Worm (Caenorhabditis elegans) whole organism, mixed stage, embryonic: Measurements from ENCODE around the gene acs-7.
A peak's percentile ranks its signal among the peaks of the same experiment; 100 is the strongest.

Source experiments
- M03D4.4 ChIP-seq: sonication (generic microtip); optimal IDR thresholded peaks from 2 replicates; lab custom pipeline; 2017; ENCODE audit warnings: mild to moderate bottlenecking, missing genetic modification characterization, missing compliant biosample characterization
- bed-3 ChIP-seq: fragments of 200-800 bp; sonication (Bioruptor generic); optimal IDR thresholded peaks from 3 replicates; lab custom pipeline; 2018; ENCODE audit warnings: mild to moderate bottlenecking, missing genetic modification characterization, moderate library complexity, missing compliant biosample characterization
- blmp-1 ChIP-seq: fragments of 150-350 bp; optimal IDR thresholded peaks from 2 replicates; lab custom pipeline; 2014; ENCODE audit warnings: missing biosample characterization, missing genetic modification characterization
- ceh-39 ChIP-seq: fragments of 150-350 bp; optimal IDR thresholded peaks from 2 replicates; lab custom pipeline; 2014; ENCODE audit warnings: missing biosample characterization, missing genetic modification characterization
- ceh-43 ChIP-seq: fragments of 200-800 bp; sonication (Bioruptor generic); optimal IDR thresholded peaks from 2 replicates; lab custom pipeline; 2018; ENCODE audit warnings: mild to moderate bottlenecking, missing genetic modification characterization, moderate library complexity, missing compliant biosample characterization
- ceh-83 ChIP-seq: fragments of 200-800 bp; sonication (Bioruptor generic); optimal IDR thresholded peaks from 2 replicates; lab custom pipeline; 2018; ENCODE audit warnings: mild to moderate bottlenecking, missing genetic modification characterization, missing compliant biosample characterization
- ces-1 ChIP-seq: fragments of 150-350 bp; optimal IDR thresholded peaks from 2 replicates; lab custom pipeline; 2014; ENCODE audit warnings: missing biosample characterization, missing genetic modification reagents, missing genetic modification characterization
- cnd-1 ChIP-seq: fragments of 200-800 bp; sonication (Bioruptor generic); optimal IDR thresholded peaks from 2 replicates; lab custom pipeline; 2018; ENCODE audit warnings: mild to moderate bottlenecking, missing genetic modification characterization, missing compliant biosample characterization
- drap-1 ChIP-seq: fragments of 200-800 bp; sonication (Bioruptor generic); optimal IDR thresholded peaks from 3 replicates; lab custom pipeline; 2018; ENCODE audit warnings: mild to moderate bottlenecking, missing genetic modification characterization, missing compliant biosample characterization
- elt-1 ChIP-seq: sonication (generic microtip); optimal IDR thresholded peaks from 2 replicates; lab custom pipeline; 2017; ENCODE audit warnings: missing genetic modification characterization, mild to moderate bottlenecking, missing compliant biosample characterization, antibody characterized with exemption, moderate library complexity, borderline replicate concordance; ENCODE audit not compliant: insufficient read depth
- elt-3 ChIP-seq: fragments of 150-350 bp; optimal IDR thresholded peaks from 2 replicates; lab custom pipeline; 2014; ENCODE audit warnings: missing biosample characterization, missing genetic modification characterization
- flh-1 ChIP-seq: fragments of 200-800 bp; sonication (Bioruptor generic); optimal IDR thresholded peaks from 2 replicates; lab custom pipeline; 2018; ENCODE audit warnings: mild to moderate bottlenecking, missing genetic modification characterization, moderate library complexity, missing compliant biosample characterization
- ham-2 ChIP-seq: fragments of 200-800 bp; sonication (Bioruptor generic); optimal IDR thresholded peaks from 2 replicates; lab custom pipeline; 2018; ENCODE audit warnings: mild to moderate bottlenecking, missing genetic modification characterization, missing compliant biosample characterization
- hlh-1 ChIP-seq: fragments of 150-350 bp; optimal IDR thresholded peaks from 2 replicates; lab custom pipeline; 2014; ENCODE audit warnings: missing biosample characterization, missing genetic modification reagents, missing genetic modification characterization
- lin-13 ChIP-seq: fragments of 150-350 bp; optimal IDR thresholded peaks from 2 replicates; lab custom pipeline; 2014; ENCODE audit warnings: missing biosample characterization, missing genetic modification characterization
- lin-32 ChIP-seq: fragments of 200-800 bp; sonication (Bioruptor generic); optimal IDR thresholded peaks from 2 replicates; lab custom pipeline; 2018; ENCODE audit warnings: mild to moderate bottlenecking, missing genetic modification characterization, missing compliant biosample characterization
- lsy-2 ChIP-seq: fragments of 150-350 bp; optimal IDR thresholded peaks from 2 replicates; lab custom pipeline; 2014; ENCODE audit warnings: missing biosample characterization, missing genetic modification characterization
- mab-5 ChIP-seq: fragments of 150-350 bp; optimal IDR thresholded peaks from 2 replicates; lab custom pipeline; 2014; ENCODE audit warnings: missing biosample characterization, missing genetic modification characterization
- mep-1 ChIP-seq: fragments of 150-350 bp; optimal IDR thresholded peaks from 2 replicates; lab custom pipeline; 2017; ENCODE audit warnings: missing biosample characterization, missing genetic modification reagents, missing genetic modification characterization, inconsistent platforms
- mls-2 ChIP-seq: sonication (generic microtip); optimal IDR thresholded peaks from 2 replicates; lab custom pipeline; 2016; ENCODE audit warnings: mild to moderate bottlenecking, missing genetic modification characterization, moderate library complexity, missing compliant biosample characterization
- nhr-12 ChIP-seq: fragments of 150-350 bp; optimal IDR thresholded peaks from 2 replicates; lab custom pipeline; 2014; ENCODE audit warnings: missing biosample characterization, missing genetic modification characterization
- nhr-2 ChIP-seq: fragments of 150-350 bp; optimal IDR thresholded peaks from 2 replicates; lab custom pipeline; 2014; ENCODE audit warnings: missing biosample characterization, missing genetic modification characterization
- nhr-237 ChIP-seq: fragments of 150-350 bp; optimal IDR thresholded peaks from 2 replicates; lab custom pipeline; 2014; ENCODE audit warnings: missing biosample characterization, missing genetic modification characterization
- nhr-28 ChIP-seq: fragments of 150-350 bp; optimal IDR thresholded peaks from 2 replicates; lab custom pipeline; 2014; ENCODE audit warnings: missing biosample characterization, missing genetic modification characterization
- nhr-76 ChIP-seq: sonication (generic microtip); optimal IDR thresholded peaks from 2 replicates; lab custom pipeline; 2017; ENCODE audit warnings: missing biosample characterization, missing genetic modification characterization
- pha-4 ChIP-seq: fragments of 150-350 bp; optimal IDR thresholded peaks from 2 replicates; lab custom pipeline; 2018; ENCODE audit warnings: missing biosample characterization, missing genetic modification reagents, missing genetic modification characterization
- sem-2 ChIP-seq: fragments of 200-800 bp; sonication (Bioruptor generic); optimal IDR thresholded peaks from 2 replicates; lab custom pipeline; 2018; ENCODE audit warnings: mild to moderate bottlenecking, missing genetic modification characterization, missing compliant biosample characterization
- snpc-4 ChIP-seq: fragments of 150-350 bp; optimal IDR thresholded peaks from 2 replicates; lab custom pipeline; 2014; ENCODE audit warnings: missing biosample characterization, missing genetic modification characterization
- sptf-1 ChIP-seq: sonication (generic microtip); optimal IDR thresholded peaks from 2 replicates; lab custom pipeline; 2017; ENCODE audit warnings: mild to moderate bottlenecking, missing genetic modification characterization, moderate library complexity, missing compliant biosample characterization
- tbx-8 ChIP-seq: fragments of 200-800 bp; sonication (Bioruptor generic); optimal IDR thresholded peaks from 2 replicates; lab custom pipeline; 2018; ENCODE audit warnings: mild to moderate bottlenecking, missing genetic modification characterization, moderate library complexity, missing compliant biosample characterization
- unc-120 ChIP-seq: sonication (generic microtip); optimal IDR thresholded peaks from 2 replicates; lab custom pipeline; 2017; ENCODE audit warnings: missing genetic modification characterization, missing compliant biosample characterization; ENCODE audit not compliant: poor library complexity, severe bottlenecking
- unc-39 ChIP-seq: fragments of 150-350 bp; optimal IDR thresholded peaks from 2 replicates; lab custom pipeline; 2014; ENCODE audit warnings: missing biosample characterization, missing genetic modification characterization
- unc-62 ChIP-seq: fragments of 150-350 bp; optimal IDR thresholded peaks from 2 replicates; lab custom pipeline; 2014; ENCODE audit warnings: missing biosample characterization, missing genetic modification reagents, missing genetic modification characterization
- zip-8 ChIP-seq: fragments of 150-350 bp; optimal IDR thresholded peaks from 2 replicates; lab custom pipeline; 2014; ENCODE audit warnings: missing biosample characterization, missing genetic modification characterization
- ztf-11 ChIP-seq: fragments of 150-350 bp; optimal IDR thresholded peaks from 2 replicates; lab custom pipeline; 2014; ENCODE audit warnings: missing biosample characterization, missing genetic modification characterization

Gene acs-7

DNA sequence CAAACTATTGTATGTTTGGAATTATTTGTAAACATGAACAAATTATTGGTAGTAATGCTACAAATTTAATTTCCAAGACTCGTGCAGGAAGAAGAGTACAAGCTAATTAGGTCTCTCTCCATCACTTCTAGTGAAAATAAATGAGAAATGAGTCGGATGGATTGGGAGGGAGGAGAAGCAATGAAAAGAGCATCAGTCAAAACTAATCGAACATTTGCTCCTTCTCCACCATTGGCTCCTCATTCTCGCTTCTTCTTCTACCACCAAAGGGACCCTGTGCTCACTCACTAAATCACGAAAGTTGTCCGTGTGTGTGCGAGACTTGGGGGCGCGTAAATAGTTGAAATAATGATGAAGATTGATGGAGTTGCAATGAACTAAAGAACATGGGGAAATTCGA is 15.0 kb downstream of the acs-7 start:
- TF ChIP-seq tbx-8 (GFP tag; lab: Kevin White, UChicago) (no peak), zip-8 (no peak), elt-3 (tag; lab: Kevin White, UChicago) (no peak), nhr-28 (tag; lab: Kevin White, UChicago) (no peak), ceh-83 (GFP tag; lab: Kevin White, UChicago) (no peak), nhr-237 (no peak), unc-39 (no peak), ceh-43 (GFP tag; lab: Kevin White, UChicago) (no peak), mls-2 (tag; lab: Kevin White, UChicago) (no peak), mep-1 (tag; lab: Kevin White, UChicago) (no peak), nhr-12 (tag; lab: Kevin White, UChicago) (no peak), unc-120 (tag; lab: Kevin White, UChicago) (peak; percentile 79), nhr-2 (tag; lab: Kevin White, UChicago) (no peak), bed-3 (GFP tag; lab: Kevin White, UChicago) (no peak), sem-2 (no peak), pha-4 (tag; lab: Kevin White, UChicago) (no peak), ztf-11 (tag; lab: Kevin White, UChicago) (no peak), blmp-1 (tag; lab: Kevin White, UChicago) (no peak), ham-2 (GFP tag; lab: Kevin White, UChicago) (no peak), flh-1 (no peak), ces-1 (GFP tag; lab: Kevin White, UChicago) (peak; percentile 98), unc-62 (GFP tag; lab: Kevin White, UChicago) (peak; percentile 96), cnd-1 (tag; lab: Kevin White, UChicago) (peak; percentile 12), elt-1 (tag; lab: Kevin White, UChicago) (no peak), snpc-4 (tag; lab: Kevin White, UChicago) (no peak), ceh-39 (tag; lab: Kevin White, UChicago) (no peak), lin-13 (tag; lab: Kevin White, UChicago) (no peak), nhr-76 (no peak), sptf-1 (tag; lab: Kevin White, UChicago) (no peak), lsy-2 (tag; lab: Kevin White, UChicago) (no peak), M03D4.4 (tag; lab: Kevin White, UChicago) (no peak), mab-5 (tag; lab: Kevin White, UChicago) (peak; percentile 52), lin-32 (GFP tag; lab: Kevin White, UChicago) (no peak), drap-1 (no peak), hlh-1 (tag; lab: Kevin White, UChicago) (peak; percentile 54)

DNA sequence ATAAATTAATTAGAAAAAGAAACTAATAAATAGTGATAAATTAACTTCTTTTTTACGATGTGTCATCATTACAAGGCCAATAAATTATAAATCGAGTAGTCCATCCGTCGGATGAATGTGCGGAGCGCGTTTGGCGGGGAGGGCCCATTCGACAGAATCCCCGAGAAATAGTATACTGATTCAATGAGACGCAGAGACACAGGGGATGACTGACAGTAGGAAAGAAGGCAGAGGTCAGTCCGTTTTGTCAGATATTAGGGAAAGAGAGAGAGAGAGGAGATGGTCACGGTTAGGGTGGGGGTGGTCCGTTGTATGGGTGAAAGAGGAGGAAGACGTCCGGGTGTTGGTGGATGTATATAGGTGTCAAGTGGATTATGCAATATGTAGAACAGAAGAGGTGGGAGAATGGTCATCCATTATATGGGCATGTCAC is 16.8 kb downstream of the acs-7 start:
- no peak for TF ChIP-seq ceh-83 (GFP tag; lab: Kevin White, UChicago)
- peak; percentile 2 for TF ChIP-seq zip-8
- TF ChIP-seq nhr-28 (tag; lab: Kevin White, UChicago), result no peak
- no peak for TF ChIP-seq ham-2 (GFP tag; lab: Kevin White, UChicago)
- peak; percentile 9 for TF ChIP-seq mls-2 (tag; lab: Kevin White, UChicago)
- TF ChIP-seq mep-1 (tag; lab: Kevin White, UChicago), result no peak
- TF ChIP-seq lsy-2 (tag; lab: Kevin White, UChicago), result no peak
- TF ChIP-seq elt-1 (tag; lab: Kevin White, UChicago), result no peak
- no peak for TF ChIP-seq nhr-76
- no peak for TF ChIP-seq drap-1
- TF ChIP-seq flh-1, result no peak
- TF ChIP-seq blmp-1 (tag; lab: Kevin White, UChicago), result no peak
- TF ChIP-seq bed-3 (GFP tag; lab: Kevin White, UChicago), result no peak
- no peak for TF ChIP-seq snpc-4 (tag; lab: Kevin White, UChicago)
- TF ChIP-seq hlh-1 (tag; lab: Kevin White, UChicago), result peak; percentile 67
- peak; percentile 50 for TF ChIP-seq tbx-8 (GFP tag; lab: Kevin White, UChicago)
- peak; percentile 39 for TF ChIP-seq lin-13 (tag; lab: Kevin White, UChicago)
- peak; percentile 33 for TF ChIP-seq ces-1 (GFP tag; lab: Kevin White, UChicago)
- peak; percentile 26 for TF ChIP-seq ceh-43 (GFP tag; lab: Kevin White, UChicago)
- TF ChIP-seq sptf-1 (tag; lab: Kevin White, UChicago), result peak; percentile 69
- TF ChIP-seq nhr-2 (tag; lab: Kevin White, UChicago), result peak; percentile 96
- no peak for TF ChIP-seq elt-3 (tag; lab: Kevin White, UChicago)
- TF ChIP-seq nhr-12 (tag; lab: Kevin White, UChicago), result no peak
- no peak for TF ChIP-seq lin-32 (GFP tag; lab: Kevin White, UChicago)
- peak; percentile 57 for TF ChIP-seq mab-5 (tag; lab: Kevin White, UChicago)
- TF ChIP-seq cnd-1 (tag; lab: Kevin White, UChicago), result peak; percentile 69
- peak; percentile 98 for TF ChIP-seq unc-62 (GFP tag; lab: Kevin White, UChicago)
- TF ChIP-seq unc-120 (tag; lab: Kevin White, UChicago), result peak; percentile 26
- peak; percentile 20 for TF ChIP-seq sem-2
- TF ChIP-seq unc-39, result no peak
- TF ChIP-seq ceh-39 (tag; lab: Kevin White, UChicago), result peak; percentile 11
- peak; percentile 61 for TF ChIP-seq ztf-11 (tag; lab: Kevin White, UChicago)
- no peak for TF ChIP-seq nhr-237
- peak; percentile 50 for TF ChIP-seq M03D4.4 (tag; lab: Kevin White, UChicago)
- no peak for TF ChIP-seq pha-4 (tag; lab: Kevin White, UChicago)
